Worm (Caenorhabditis elegans): ENCODE data around the gene Y44F5A.1.
A peak's percentile ranks its signal among the peaks of the same experiment; 100 is the strongest.

Gene Y44F5A.1

ce11 chrIII:4247571-4247970 lies at the start of gene Y44F5A.1:
Y44F5A.1 (minus strand) TSS chrIII:4247671.
- TF ChIP-seq alr-1 (tag; optimal IDR thresholded peaks at IDR 0.05) (no peak), nhr-129 (tag; optimal IDR thresholded peaks at IDR 0.05) (no peak), sem-4 (tag; optimal IDR thresholded peaks at IDR 0.05) (no peak), skn-1 (tag; optimal IDR thresholded peaks at IDR 0.05) (no peak), fos-1 (tag; optimal IDR thresholded peaks at IDR 0.05) (no peak), C34F6.9 (tag; optimal IDR thresholded peaks at IDR 0.05) (no peak), nhr-10 (tag; optimal IDR thresholded peaks at IDR 0.05) (no peak), gmeb-1 (tag; optimal IDR thresholded peaks at IDR 0.05) (no peak), unc-39 (tag; optimal IDR thresholded peaks at IDR 0.05) (no peak), lin-11 (tag; optimal IDR thresholded peaks at IDR 0.05) (no peak), ZK546.5 (tag; optimal IDR thresholded peaks at IDR 0.05) (no peak), lin-39 (tag; optimal IDR thresholded peaks at IDR 0.05) (no peak), ceh-16 (tag; optimal IDR thresholded peaks at IDR 0.05) (no peak), elt-1 (tag; optimal IDR thresholded peaks at IDR 0.05) (no peak), blmp-1 (tag; optimal IDR thresholded peaks at IDR 0.05; ENCODE audit: insufficient read depth) (no peak), unc-62 (GFP tag; optimal IDR thresholded peaks at IDR 0.05) (no peak), F13H6.1 (tag; optimal IDR thresholded peaks at IDR 0.05) (no peak)

ce11 chrIII:4294153-4294862 lies 46.8 kb upstream of the Y44F5A.1 start, which contains the start of the genes nth-1 and R10E4.7:
nth-1 (minus strand) TSS chrIII:4294253.
R10E4.7 (plus strand) TSS chrIII:4294812.
- TF ChIP-seq nhr-129 (tag; optimal IDR thresholded peaks at IDR 0.05) (no peak), mdl-1 (tag; optimal IDR thresholded peaks at IDR 0.05) (no peak), lin-11 (tag; optimal IDR thresholded peaks at IDR 0.05) (no peak), nhr-10 (tag; optimal IDR thresholded peaks at IDR 0.05) (no peak), sma-3 (GFP tag; optimal IDR thresholded peaks at IDR 0.05) (no peak), F13H6.1 (tag; optimal IDR thresholded peaks at IDR 0.05) (no peak), aly-2 (tag; optimal IDR thresholded peaks at IDR 0.05) (no peak), elt-3 (tag; optimal IDR thresholded peaks at IDR 0.05) (no peak), nhr-25 (tag; optimal IDR thresholded peaks at IDR 0.05) (no peak)

- no peak for TF ChIP-seq egl-27 (tag; optimal IDR thresholded peaks at IDR 0.05)
- no peak for TF ChIP-seq ztf-11 (tag; optimal IDR thresholded peaks at IDR 0.05)
- no peak for TF ChIP-seq elt-1 (tag; optimal IDR thresholded peaks at IDR 0.05)
- no peak for TF ChIP-seq mbf-1 (tag; optimal IDR thresholded peaks at IDR 0.05)
- TF ChIP-seq mdl-1 (tag; optimal IDR thresholded peaks at IDR 0.05) = no peak
- no peak for TF ChIP-seq nhr-77 (tag; optimal IDR thresholded peaks at IDR 0.05)
- TF ChIP-seq fos-1 (tag; optimal IDR thresholded peaks at IDR 0.05) = no peak
- no peak for TF ChIP-seq zag-1 (tag; optimal IDR thresholded peaks at IDR 0.05)
- no peak for TF ChIP-seq elt-3 (tag; optimal IDR thresholded peaks at IDR 0.05)
- no peak for TF ChIP-seq F13H6.1 (tag; optimal IDR thresholded peaks at IDR 0.05)
Observed at ce11 chrIII:4293108-4293507, 45.6 kb upstream of the Y44F5A.1 start, which contains the start of gene R10E4.6. R10E4.6 (plus strand) TSS chrIII:4293408.

- no peak for TF ChIP-seq R02D3.7 (tag; optimal IDR thresholded peaks at IDR 0.05)
- TF ChIP-seq gmeb-1 (tag; optimal IDR thresholded peaks at IDR 0.05) = peak; percentile 70
- TF ChIP-seq C34F6.9 (tag; optimal IDR thresholded peaks at IDR 0.05) = peak; percentile 66
- no peak for TF ChIP-seq sma-3 (GFP tag; optimal IDR thresholded peaks at IDR 0.05)
- peak; percentile 8 for TF ChIP-seq crh-2 (tag; optimal IDR thresholded peaks at IDR 0.05)
- peak; percentile 70 for TF ChIP-seq unc-55 (GFP tag; optimal IDR thresholded peaks at IDR 0.05)
- TF ChIP-seq snpc-4 (tag; optimal IDR thresholded peaks at IDR 0.05) = no peak
- TF ChIP-seq lsy-2 (tag; optimal IDR thresholded peaks at IDR 0.05) = peak in 1 of 2 experiments; percentile 48
- no peak for TF ChIP-seq egl-27 (tag; optimal IDR thresholded peaks at IDR 0.05)
Observed at ce11 chrIII:4291216-4291691, 43.8 kb upstream of the Y44F5A.1 start, which contains the start of gene mcm-5. mcm-5 (minus strand) TSS chrIII:4291266.

ce11 chrIII:4289952-4290351 lies 42.5 kb upstream of the Y44F5A.1 start:
- no peak for TF ChIP-seq nhr-77 (tag; optimal IDR thresholded peaks at IDR 0.05)
- no peak for TF ChIP-seq elt-1 (tag; optimal IDR thresholded peaks at IDR 0.05)
- TF ChIP-seq nhr-6 (tag; optimal IDR thresholded peaks at IDR 0.05) = no peak
- TF ChIP-seq C34F6.9 (tag; optimal IDR thresholded peaks at IDR 0.05) = no peak
- no peak for TF ChIP-seq fos-1 (tag; optimal IDR thresholded peaks at IDR 0.05)
- no peak for TF ChIP-seq alr-1 (tag; optimal IDR thresholded peaks at IDR 0.05)

All from whole organism, L2 larva.